Worm (Caenorhabditis elegans): ENCODE measurements around the gene str-172.

Gene str-172

DNA sequence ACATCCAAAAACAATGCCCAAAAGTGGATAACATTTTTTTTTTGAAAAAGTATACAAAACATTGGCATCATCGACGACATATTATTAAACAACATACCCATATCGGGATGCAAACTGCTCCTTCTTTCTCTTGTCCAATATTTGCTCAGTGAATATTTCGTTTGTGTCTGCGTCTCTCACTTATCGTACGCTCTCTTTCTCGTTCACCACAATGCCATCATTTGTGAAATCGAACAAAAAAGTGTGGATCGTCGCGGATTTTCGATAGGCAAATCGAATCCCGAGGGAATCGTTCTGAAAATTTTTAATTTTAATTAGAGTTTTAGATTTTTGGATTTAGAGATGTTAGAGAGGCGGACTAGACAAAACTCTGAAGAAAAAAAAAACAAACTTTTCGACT is 20.7 kb downstream of the str-172 start, which contains the start of gene tat-2:
Gene tat-2 (minus strand): TSS at position 101 of the 400 bp plus-strand sequence.
- no peak for TF ChIP-seq vab-15 (tag; optimal IDR thresholded peaks at IDR 0.05)
- no peak for TF ChIP-seq skn-1 (tag; optimal IDR thresholded peaks at IDR 0.05)
- TF ChIP-seq lin-35 (GFP tag; optimal IDR thresholded peaks at IDR 0.05), result no peak
- TF ChIP-seq dpl-1 (GFP tag; optimal IDR thresholded peaks at IDR 0.05), result no peak
- TF ChIP-seq efl-1 (optimal IDR thresholded peaks at IDR 0.05), result no peak
- TF ChIP-seq efl-1 (GFP tag; optimal IDR thresholded peaks at IDR 0.05 in 1 of 2), result no peak
- TF ChIP-seq lir-3 (tag; optimal IDR thresholded peaks at IDR 0.05; ENCODE audit: poor library complexity), result no peak
- TF ChIP-seq mef-2 (tag; optimal IDR thresholded peaks at IDR 0.05), result no peak
- no peak for TF ChIP-seq aly-2 (tag; optimal IDR thresholded peaks at IDR 0.05)
- no peak for TF ChIP-seq lin-13 (GFP tag; optimal IDR thresholded peaks at IDR 0.05)
- TF ChIP-seq mep-1 (tag; optimal IDR thresholded peaks at IDR 0.05), result no peak

DNA sequence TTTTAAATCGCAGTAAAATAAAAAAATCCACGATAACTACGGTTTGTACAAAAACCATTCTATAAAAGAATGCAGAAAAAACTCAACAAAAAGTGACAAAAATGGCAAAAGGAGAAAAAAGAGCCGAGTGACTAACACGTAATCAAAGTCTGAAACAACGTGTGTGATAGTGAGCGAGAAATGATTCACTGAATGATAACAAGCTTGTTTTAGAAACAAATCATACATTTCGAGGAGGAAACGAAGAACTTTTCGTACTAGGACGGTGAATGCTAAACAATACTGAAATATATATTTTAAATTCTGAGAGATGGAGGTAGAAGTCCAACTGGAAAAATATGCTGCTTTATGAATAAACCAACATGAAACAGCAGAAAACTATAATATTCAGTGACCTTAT is 25.5 kb downstream of the str-172 start:
- TF ChIP-seq ceh-8 (GFP tag; optimal IDR thresholded peaks at IDR 0.05) (no peak), elt-2 (tag; optimal IDR thresholded peaks at IDR 0.05) (peak; percentile 48)

DNA sequence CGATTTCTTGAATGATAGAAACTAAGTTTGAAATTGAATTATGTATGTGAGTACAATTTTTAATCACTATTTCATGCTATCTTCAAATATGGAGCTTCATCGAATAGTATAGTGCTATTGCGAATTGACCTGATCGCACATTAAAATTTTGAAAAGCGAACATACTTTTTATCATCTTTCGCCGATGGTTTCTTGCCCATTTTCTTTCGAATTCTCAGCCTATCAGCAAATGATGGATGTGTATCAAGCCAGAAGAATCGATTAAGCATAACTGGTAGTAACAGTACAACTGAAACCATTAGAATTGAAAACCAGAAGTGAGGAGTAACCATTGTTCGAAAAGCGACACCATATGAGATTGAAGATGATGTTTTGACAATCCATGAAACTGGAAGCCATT is 37.9 kb downstream of the str-172 start:
- no peak for TF ChIP-seq nhr-28 (tag; optimal IDR thresholded peaks at IDR 0.05)
- TF ChIP-seq alr-1 (tag; optimal IDR thresholded peaks at IDR 0.05; ENCODE audit: borderline replicate concordance), result no peak
- TF ChIP-seq C16A3.4 (tag; optimal IDR thresholded peaks at IDR 0.05), result no peak
- TF ChIP-seq lin-15B (tag; optimal IDR thresholded peaks at IDR 0.05), result no peak
- TF ChIP-seq elt-2 (tag; optimal IDR thresholded peaks at IDR 0.05), result no peak
- TF ChIP-seq sptf-1 (tag; optimal IDR thresholded peaks at IDR 0.05), result no peak
- no peak for TF ChIP-seq dpl-1 (GFP tag; optimal IDR thresholded peaks at IDR 0.05)
- no peak for TF ChIP-seq nhr-71 (tag; optimal IDR thresholded peaks at IDR 0.05)
- TF ChIP-seq ceh-88 (GFP tag; IDR thresholded peaks at IDR 0.05), result no peak
- no peak for TF ChIP-seq egl-27 (tag; optimal IDR thresholded peaks at IDR 0.05)
- no peak for TF ChIP-seq tlp-1 (tag; optimal IDR thresholded peaks at IDR 0.05)
- TF ChIP-seq sup-37 (GFP tag; optimal IDR thresholded peaks at IDR 0.05), result no peak
- no peak for TF ChIP-seq nhr-84 (tag; optimal IDR thresholded peaks at IDR 0.05)
- TF ChIP-seq nhr-47 (tag; optimal IDR thresholded peaks at IDR 0.05), result no peak
- no peak for TF ChIP-seq nhr-11 (tag; optimal IDR thresholded peaks at IDR 0.05)
- no peak for TF ChIP-seq unc-86 (tag; optimal IDR thresholded peaks at IDR 0.05)

DNA sequence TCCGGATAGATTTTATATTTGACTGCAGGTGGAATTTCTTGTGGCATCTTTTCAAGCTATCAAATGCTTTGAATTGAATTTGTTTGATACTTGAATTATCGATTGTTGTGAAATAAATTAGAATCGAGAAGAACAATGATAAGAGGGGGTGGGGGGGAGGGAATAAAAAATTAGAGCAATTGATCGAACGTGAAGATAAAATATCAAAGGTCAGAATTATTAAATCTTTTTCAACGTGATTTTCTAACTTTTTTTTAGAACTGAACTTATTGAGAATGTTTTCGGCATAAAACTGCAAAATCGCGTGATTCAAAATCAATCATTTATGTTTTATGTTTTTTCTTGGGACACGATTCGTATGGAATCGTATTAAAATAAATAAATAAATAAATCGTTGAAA is 40.3 kb downstream of the str-172 start, which contains the start of gene mpz-4:
Gene mpz-4 (minus strand): TSS at position 101 of the 400 bp plus-strand sequence.
- TF ChIP-seq aha-1 (tag; optimal IDR thresholded peaks at IDR 0.05) (no peak), zip-4 (GFP tag; optimal IDR thresholded peaks at IDR 0.05) (no peak), ceh-82 (tag; optimal IDR thresholded peaks at IDR 0.05) (no peak), egl-13 (tag; optimal IDR thresholded peaks at IDR 0.05) (no peak), sox-4 (tag; optimal IDR thresholded peaks at IDR 0.05) (no peak), mab-9 (GFP tag; IDR thresholded peaks at IDR 0.05) (no peak), alr-1 (tag; optimal IDR thresholded peaks at IDR 0.05; ENCODE audit: borderline replicate concordance) (no peak), elt-2 (tag; optimal IDR thresholded peaks at IDR 0.05) (no peak), hpl-2 (GFP tag; optimal IDR thresholded peaks at IDR 0.05) (no peak), dpl-1 (GFP tag; optimal IDR thresholded peaks at IDR 0.05) (no peak), nhr-85 (tag) (no peak), blmp-1 (tag; optimal IDR thresholded peaks at IDR 0.05) (no peak), ceh-90 (tag; optimal IDR thresholded peaks at IDR 0.05) (no peak), ceh-88 (GFP tag; IDR thresholded peaks at IDR 0.05) (no peak), C04F5.9 (tag; optimal IDR thresholded peaks at IDR 0.05) (no peak)

All from whole organism, L1 larva.